Fruit fly (Drosophila melanogaster): Measurements from ENCODE around the gene Dnaaf5.

The Dnaaf5 gene

DNA sequence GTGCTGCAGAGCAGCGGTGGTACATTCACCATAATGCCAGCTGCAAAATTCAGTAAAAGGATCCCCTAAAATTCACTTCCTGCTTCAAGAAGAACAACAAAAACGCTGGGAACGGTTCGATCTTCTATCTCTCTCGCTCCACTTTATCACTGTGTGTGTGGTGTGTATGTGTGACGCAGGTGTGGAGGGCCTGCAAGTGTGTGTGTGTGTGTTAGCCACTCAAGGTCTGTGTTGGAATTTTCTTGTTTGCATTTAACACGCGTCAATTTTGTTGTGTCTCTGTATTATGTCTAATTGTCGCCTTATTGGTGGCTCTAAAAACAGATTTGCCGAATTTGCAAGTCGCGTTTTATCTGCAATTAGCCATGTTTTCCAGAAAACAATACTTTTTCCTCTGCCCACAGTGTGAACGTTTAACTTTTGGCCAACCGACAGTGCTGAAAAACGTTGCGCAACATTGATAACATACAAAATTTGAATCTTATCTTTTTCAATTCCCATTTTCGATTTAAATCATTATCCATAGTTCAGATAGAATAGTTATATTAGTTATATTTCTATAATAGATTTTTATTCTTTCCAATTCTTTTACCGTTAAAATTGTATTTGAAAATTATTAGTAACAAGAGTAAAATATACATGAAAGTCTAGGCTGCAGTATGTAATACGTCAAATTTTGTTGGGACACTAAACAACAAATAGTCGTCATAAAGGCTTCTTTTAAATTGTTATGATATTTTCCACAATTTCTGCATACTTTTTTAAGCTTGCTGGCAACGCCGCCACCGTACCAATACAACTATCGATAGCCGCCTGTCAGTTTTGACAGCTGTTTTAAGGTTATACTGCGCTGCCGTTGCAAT is 35.1 kb downstream of the Dnaaf5 start, which contains the start of the genes Afti and ATPsynE (continued):
- no peak for TF ChIP-seq usp (GFP tag; optimal IDR thresholded peaks at IDR 0.05)
- peak; percentile 29; the same call in 1 of the 2 replicates for TF ChIP-seq Adf1 (GFP tag; IDR thresholded peaks at IDR 0.05)
- TF ChIP-seq CG1647 (GFP tag; optimal IDR thresholded peaks at IDR 0.05): peak; percentile 58
- TF ChIP-seq dysf (GFP tag; IDR thresholded peaks at IDR 0.05): peak; percentile 65; the same call in 2 of the 3 replicates
- peak; percentile 51 for TF ChIP-seq PHDP (tag; optimal IDR thresholded peaks at IDR 0.05)
- TF ChIP-seq Neu2 (GFP tag; optimal IDR thresholded peaks at IDR 0.05; ENCODE audit: borderline replicate concordance): no peak
- TF ChIP-seq knrl (GFP tag; IDR thresholded peaks at IDR 0.05; ENCODE audit: partially characterized antibody): peak; percentile 72
- TF ChIP-seq CG3847 (GFP tag; IDR thresholded peaks at IDR 0.05): peak; percentile 83
- peak; percentile 71 for TF ChIP-seq CG18764 (GFP tag; optimal IDR thresholded peaks at IDR 0.05)
- TF ChIP-seq CG1792 (GFP tag; optimal IDR thresholded peaks at IDR 0.05): peak; percentile 46
- no peak for TF ChIP-seq Blimp-1 (GFP tag; optimal IDR thresholded peaks at IDR 0.05)
- peak; percentile 38 for TF ChIP-seq trh (GFP tag; optimal IDR thresholded peaks at IDR 0.05)
- TF ChIP-seq corto (GFP tag; optimal IDR thresholded peaks at IDR 0.05): no peak
- peak; percentile 50 for TF ChIP-seq CG17912 (GFP tag; optimal IDR thresholded peaks at IDR 0.05)
- TF ChIP-seq caup (GFP tag; optimal IDR thresholded peaks at IDR 0.05; ENCODE audit: severe bottlenecking): peak; percentile 64
- peak; percentile 77 for TF ChIP-seq CG4360 (GFP tag; IDR thresholded peaks at IDR 0.05)
- peak; percentile 84 for TF ChIP-seq CG32532 (GFP tag; IDR thresholded peaks at IDR 0.05)
- peak; percentile 59 for TF ChIP-seq CG14860 (GFP tag; IDR thresholded peaks at IDR 0.05; ENCODE audit: partially characterized antibody)
- TF ChIP-seq br (optimal IDR thresholded peaks at IDR 0.05): no peak
- peak; percentile 48 for TF ChIP-seq CG10654 (GFP tag; optimal IDR thresholded peaks at IDR 0.05)
- peak; percentile 69 for TF ChIP-seq CG12155 (GFP tag; optimal IDR thresholded peaks at IDR 0.05)
- TF ChIP-seq CG1529 (GFP tag; optimal IDR thresholded peaks at IDR 0.05): no peak
- peak; percentile 33 for TF ChIP-seq CG10462 (GFP tag; optimal IDR thresholded peaks at IDR 0.05)
- TF ChIP-seq ttk (GFP tag; IDR thresholded peaks at IDR 0.05): peak; percentile 72
- TF ChIP-seq sr (GFP tag; IDR thresholded peaks at IDR 0.05): no peak
- no peak for TF ChIP-seq gt (GFP tag; IDR thresholded peaks at IDR 0.05)
- peak; percentile 98 for TF ChIP-seq nerfin-1 (tag; optimal IDR thresholded peaks at IDR 0.05)
- TF ChIP-seq scrt (GFP tag; optimal IDR thresholded peaks at IDR 0.05): no peak
- peak; percentile 61 for TF ChIP-seq Lhr (GFP tag; optimal IDR thresholded peaks at IDR 0.05)
- no peak for TF ChIP-seq pfk (GFP tag; optimal IDR thresholded peaks at IDR 0.05)
- peak; percentile 74 for TF ChIP-seq ranshi (GFP tag; IDR thresholded peaks at IDR 0.05)
- no peak for TF ChIP-seq zf30C (GFP tag; optimal IDR thresholded peaks at IDR 0.05)
- no peak for TF ChIP-seq Kr (GFP tag; optimal IDR thresholded peaks at IDR 0.05)
- no peak for TF ChIP-seq Stat92E (GFP tag; optimal IDR thresholded peaks at IDR 0.05)
- peak; percentile 64 for TF ChIP-seq CG7786 (GFP tag; optimal IDR thresholded peaks at IDR 0.05)
- TF ChIP-seq CG12219 (GFP tag; optimal IDR thresholded peaks at IDR 0.05): peak; percentile 5
- peak; percentile 74 for TF ChIP-seq phol (tag; optimal IDR thresholded peaks at IDR 0.05)
- no peak for TF ChIP-seq CG10321 (GFP tag; IDR thresholded peaks at IDR 0.05)
- TF ChIP-seq CG4730 (GFP tag; IDR thresholded peaks at IDR 0.05): peak; percentile 64
- TF ChIP-seq CG17829 (tag; optimal IDR thresholded peaks at IDR 0.05): peak; percentile 73
- TF ChIP-seq CG11504 (tag; optimal IDR thresholded peaks at IDR 0.05): no peak
- TF ChIP-seq Elba2 (GFP tag; optimal IDR thresholded peaks at IDR 0.05): peak; percentile 85
- no peak for TF ChIP-seq Vsx1 (GFP tag; optimal IDR thresholded peaks at IDR 0.05)
- peak; percentile 73 for TF ChIP-seq CG17359 (tag; optimal IDR thresholded peaks at IDR 0.05)
- TF ChIP-seq CG8290 (GFP tag; optimal IDR thresholded peaks at IDR 0.05): no peak
- TF ChIP-seq CG8290 (tag; optimal IDR thresholded peaks at IDR 0.05): no peak
- peak; percentile 39 for TF ChIP-seq CG6254 (GFP tag; optimal IDR thresholded peaks at IDR 0.05)
- TF ChIP-seq Myb (GFP tag; optimal IDR thresholded peaks at IDR 0.05): peak; percentile 65
- TF ChIP-seq CG12942 (GFP tag; optimal IDR thresholded peaks at IDR 0.05): peak; percentile 65
